Fruit fly (Drosophila melanogaster) whole organism, embryonic: ENCODE results near the gene RAF2.

Experiments used
- ATbp ChIP-seq: fragments of 200-800 bp; sonication (Bioruptor generic); optimal IDR thresholded peaks from 2 replicates; lab custom pipeline; 2017; ENCODE audit warnings: missing biosample characterization, mild to moderate bottlenecking, missing genetic modification characterization, missing genetic modification reagents
- Abd-B ChIP-seq: fragments of 200-800 bp; sonication (Bioruptor generic); optimal IDR thresholded peaks from 2 replicates; lab custom pipeline; 2018; ENCODE audit warnings: missing biosample characterization, mild to moderate bottlenecking, missing genetic modification characterization, moderate library complexity
- Blimp-1 ChIP-seq: fragments of 200-800 bp; sonication (Bioruptor generic); optimal IDR thresholded peaks from 3 replicates; lab custom pipeline; 2018; ENCODE audit warnings: missing biosample characterization, missing genetic modification characterization, mild to moderate bottlenecking, moderate library complexity, missing genetic modification reagents
- CG12104 ChIP-seq: fragments of 200-800 bp; sonication (Bioruptor generic); optimal IDR thresholded peaks from 3 replicates; lab custom pipeline; 2016; ENCODE audit warnings: missing biosample characterization, missing genetic modification characterization
- CG12659 ChIP-seq: fragments of 200-800 bp; sonication (Bioruptor generic); optimal IDR thresholded peaks from 3 replicates; lab custom pipeline; 2017; ENCODE audit warnings: mild to moderate bottlenecking, missing biosample characterization, missing genetic modification reagents, missing genetic modification characterization
- CG15269 ChIP-seq: fragments of 200-800 bp; sonication (Bioruptor generic); optimal IDR thresholded peaks from 2 replicates; lab custom pipeline; 2018; ENCODE audit warnings: missing biosample characterization, mild to moderate bottlenecking, missing genetic modification characterization, moderate library complexity
- CG15479 ChIP-seq: fragments of 200-800 bp; sonication (Bioruptor generic); optimal IDR thresholded peaks from 3 replicates; lab custom pipeline; 2019; ENCODE audit warnings: missing biosample characterization, mild to moderate bottlenecking, missing genetic modification characterization, moderate library complexity
- CG17385 ChIP-seq: fragments of 200-800 bp; sonication (Bioruptor generic); optimal IDR thresholded peaks from 3 replicates; lab custom pipeline; 2018; ENCODE audit warnings: missing biosample characterization, mild to moderate bottlenecking, missing genetic modification characterization
- CG2129 ChIP-seq: fragments of 200-800 bp; sonication (Bioruptor generic); IDR thresholded peaks from 2 replicates; pipeline ENCODE4 v1.3.6; 2022; ENCODE audit warnings: missing biosample characterization, missing genetic modification characterization; ENCODE audit not compliant: partially characterized antibody
- CG2202 ChIP-seq: fragments of 200-800 bp; sonication (Bioruptor generic); optimal IDR thresholded peaks from 2 replicates; lab custom pipeline; 2018; ENCODE audit warnings: missing biosample characterization, mild to moderate bottlenecking, missing genetic modification characterization
- CG30020 ChIP-seq: fragments of 200-800 bp; optimal IDR thresholded peaks from 2 replicates; lab custom pipeline; 2019; ENCODE audit warnings: missing biosample characterization, mild to moderate bottlenecking, missing genetic modification characterization, moderate library complexity
- CG31365 ChIP-seq: fragments of 200-800 bp; sonication (Bioruptor generic); optimal IDR thresholded peaks from 2 replicates; lab custom pipeline; 2018; ENCODE audit warnings: missing biosample characterization, mild to moderate bottlenecking, missing genetic modification characterization
- CG7745 ChIP-seq: fragments of 200-800 bp; sonication (Bioruptor generic); optimal IDR thresholded peaks from 2 replicates; lab custom pipeline; 2018; ENCODE audit warnings: missing biosample characterization, mild to moderate bottlenecking, missing genetic modification characterization, moderate library complexity
- CG9932 ChIP-seq: fragments of 200-800 bp; sonication (Bioruptor generic); IDR thresholded peaks from 2 replicates; pipeline ENCODE4 v1.3.6; 2022; ENCODE audit warnings: missing biosample characterization, missing genetic modification characterization
- Dbx ChIP-seq: fragments of 200-800 bp; sonication (Bioruptor generic); IDR thresholded peaks from 3 replicates; pipeline ENCODE4 v1.3.6; 2022; ENCODE audit warnings: missing biosample characterization, missing genetic modification characterization
- Dp ChIP-seq: fragments of 200-800 bp; sonication (Bioruptor generic); optimal IDR thresholded peaks from 2 replicates; lab custom pipeline; 2018; ENCODE audit warnings: missing biosample characterization, mild to moderate bottlenecking, missing genetic modification characterization, moderate library complexity
- Eip74EF ChIP-seq, 2 experiments: fragments of 200-800 bp in 1 of 2; fragments of >200 bp in 1 of 2; sonication (Bioruptor generic) in 1 of 2; optimal IDR thresholded peaks; 2 replicates each; lab custom pipeline; 2017 to 2019; ENCODE audit warnings: missing biosample characterization in 2 of 2, missing genetic modification characterization in 2 of 2, mild to moderate bottlenecking in 1 of 2, moderate library complexity in 1 of 2
- HLH3B ChIP-seq: fragments of 200-800 bp; sonication (Bioruptor generic); IDR thresholded peaks from 2 replicates; pipeline ENCODE4 v1.3.6; 2022; ENCODE audit warnings: missing biosample characterization, missing genetic modification characterization
- Hmr ChIP-seq: fragments of 200-800 bp; sonication (Bioruptor generic); optimal IDR thresholded peaks from 3 replicates; lab custom pipeline; 2017; ENCODE audit warnings: mild to moderate bottlenecking, missing biosample characterization, missing genetic modification reagents, missing genetic modification characterization
- Lhr ChIP-seq: fragments of 200-800 bp; sonication (Bioruptor generic); optimal IDR thresholded peaks from 3 replicates; lab custom pipeline; 2017; ENCODE audit warnings: mild to moderate bottlenecking, missing biosample characterization, missing genetic modification reagents, missing genetic modification characterization
- Mes4 ChIP-seq: fragments of 200-800 bp; sonication (Bioruptor generic); optimal IDR thresholded peaks from 2 replicates; lab custom pipeline; 2016; ENCODE audit warnings: missing biosample characterization, missing genetic modification characterization
- NC2β ChIP-seq: fragments of 200-800 bp; sonication (Bioruptor generic); optimal IDR thresholded peaks from 2 replicates; lab custom pipeline; 2016; ENCODE audit warnings: missing biosample characterization, missing genetic modification characterization
- Side ChIP-seq: fragments of 200-800 bp; sonication (Bioruptor generic); optimal IDR thresholded peaks from 2 replicates; lab custom pipeline; 2016; ENCODE audit warnings: missing biosample characterization, missing genetic modification characterization
- Sry-δ ChIP-seq: fragments of 200-800 bp; sonication (Bioruptor generic); optimal IDR thresholded peaks from 2 replicates; lab custom pipeline; 2016; ENCODE audit warnings: missing biosample characterization, missing genetic modification characterization
- ab ChIP-seq: fragments of 200-800 bp; sonication (Bioruptor generic); optimal IDR thresholded peaks from 2 replicates; lab custom pipeline; 2016; ENCODE audit warnings: missing biosample characterization, missing genetic modification characterization
- aop ChIP-seq: fragments of 200-800 bp; sonication (Bioruptor generic); IDR thresholded peaks from 2 replicates; pipeline ENCODE4 v1.3.6; 2022; ENCODE audit warnings: missing biosample characterization, missing genetic modification characterization
- ase ChIP-seq: fragments of 200-800 bp; sonication (Bioruptor generic); IDR thresholded peaks from 3 replicates; pipeline ENCODE4 v1.3.6; 2022; ENCODE audit warnings: missing biosample characterization, missing genetic modification characterization
- corto ChIP-seq: fragments of 200-800 bp; sonication (Bioruptor generic); optimal IDR thresholded peaks from 2 replicates; lab custom pipeline; 2016; ENCODE audit warnings: missing biosample characterization, mild to moderate bottlenecking, missing genetic modification characterization, moderate library complexity
- crc ChIP-seq: fragments of 200-800 bp; sonication (Bioruptor generic); optimal IDR thresholded peaks from 2 replicates; lab custom pipeline; 2016; ENCODE audit warnings: missing biosample characterization, missing genetic modification characterization
- cwo ChIP-seq: fragments of 200-800 bp; sonication (Bioruptor generic); optimal IDR thresholded peaks from 3 replicates; lab custom pipeline; 2017; ENCODE audit warnings: missing biosample characterization, missing genetic modification characterization, mild to moderate bottlenecking, moderate library complexity, missing genetic modification reagents
- dati ChIP-seq: fragments of 200-800 bp; sonication (Bioruptor generic); IDR thresholded peaks from 2 replicates; pipeline ENCODE4 v1.3.6; 2022; ENCODE audit warnings: missing biosample characterization, missing genetic modification characterization
- ewg ChIP-seq: fragments of 200-800 bp; sonication (Bioruptor generic); optimal IDR thresholded peaks from 3 replicates; lab custom pipeline; 2017; ENCODE audit warnings: mild to moderate bottlenecking, missing biosample characterization, missing genetic modification reagents, missing genetic modification characterization
- gcm2 ChIP-seq: fragments of 200-800 bp; sonication (Bioruptor generic); optimal IDR thresholded peaks from 2 replicates; lab custom pipeline; 2016; ENCODE audit warnings: missing biosample characterization, missing genetic modification characterization
- gro ChIP-seq: fragments of 200-800 bp; sonication (Bioruptor generic); optimal IDR thresholded peaks from 2 replicates; lab custom pipeline; 2016; ENCODE audit warnings: missing biosample characterization, missing genetic modification characterization
- gsb-n ChIP-seq: fragments of 200-800 bp; sonication (Bioruptor generic); optimal IDR thresholded peaks from 3 replicates; lab custom pipeline; 2018; ENCODE audit warnings: missing biosample characterization, mild to moderate bottlenecking, missing genetic modification characterization
- hbn ChIP-seq: fragments of 200-800 bp; sonication (Bioruptor generic); IDR thresholded peaks from 2 replicates; pipeline ENCODE4 v1.3.6; 2022; ENCODE audit warnings: missing biosample characterization, missing genetic modification characterization; ENCODE audit not compliant: partially characterized antibody
- hkb ChIP-seq, 2 experiments: fragments of 200-800 bp in 1 of 2; fragments of >200 bp in 1 of 2; sonication (Bioruptor generic) in 1 of 2; IDR thresholded peaks in 1 of 2; optimal IDR thresholded peaks in 1 of 2; 2 replicates each; pipeline versions ENCODE4 v1.3.6 to Lab custom; 2017 to 2022; ENCODE audit warnings: missing biosample characterization in 1 of 2, missing genetic modification characterization in 1 of 2
- jing ChIP-seq: fragments of 200-800 bp; sonication (Bioruptor generic); optimal IDR thresholded peaks from 2 replicates; lab custom pipeline; 2018; ENCODE audit warnings: missing biosample characterization, mild to moderate bottlenecking, missing genetic modification characterization
- nmo ChIP-seq: fragments of 200-800 bp; sonication (Bioruptor generic); optimal IDR thresholded peaks from 2 replicates; lab custom pipeline; 2018; ENCODE audit warnings: missing biosample characterization, mild to moderate bottlenecking, missing genetic modification characterization, moderate library complexity
- oc ChIP-seq: fragments of 200-800 bp; sonication (Bioruptor generic); optimal IDR thresholded peaks from 2 replicates; lab custom pipeline; 2018; ENCODE audit warnings: missing biosample characterization, mild to moderate bottlenecking, missing genetic modification characterization, moderate library complexity
- odd ChIP-seq: fragments of 200-800 bp; sonication (Bioruptor generic); optimal IDR thresholded peaks from 2 replicates; lab custom pipeline; 2017; ENCODE audit warnings: missing biosample characterization, mild to moderate bottlenecking, missing genetic modification characterization
- org-1 ChIP-seq: fragments of 200-800 bp; sonication (Bioruptor generic); optimal IDR thresholded peaks from 2 replicates; lab custom pipeline; 2017; ENCODE audit warnings: missing biosample characterization, missing genetic modification characterization
- rib ChIP-seq: fragments of 200-800 bp; sonication (Bioruptor generic); IDR thresholded peaks from 2 replicates; pipeline ENCODE4 v1.3.6; 2022; ENCODE audit warnings: missing biosample characterization, missing genetic modification characterization
- ro ChIP-seq: fragments of 200-800 bp; sonication (Bioruptor generic); IDR thresholded peaks from 2 replicates; pipeline ENCODE4 v1.3.6; 2022; ENCODE audit warnings: missing biosample characterization, missing genetic modification characterization
- slp2 ChIP-seq: fragments of 200-800 bp; sonication (Bioruptor generic); optimal IDR thresholded peaks from 2 replicates; lab custom pipeline; 2016; ENCODE audit warnings: missing biosample characterization, missing genetic modification characterization
- tll ChIP-seq, 2 experiments: fragments of 200-800 bp in 1 of 2; fragments of >200 bp in 1 of 2; sonication (Bioruptor generic) in 1 of 2; optimal IDR thresholded peaks; 2 replicates each; lab custom pipeline; 2017 to 2019; ENCODE audit warnings: missing biosample characterization in 2 of 2, missing genetic modification characterization in 2 of 2, mild to moderate bottlenecking in 1 of 2, moderate library complexity in 1 of 2
- usp ChIP-seq: fragments of >200 bp; optimal IDR thresholded peaks from 2 replicates; lab custom pipeline; 2017; ENCODE audit warnings: missing biosample characterization, missing genetic modification characterization
- yki ChIP-seq: fragments of >200 bp; optimal IDR thresholded peaks from 3 replicates; lab custom pipeline; 2018
- zf30C ChIP-seq: fragments of 200-800 bp; sonication (Bioruptor generic); optimal IDR thresholded peaks from 3 replicates; lab custom pipeline; 2018; ENCODE audit warnings: missing biosample characterization, mild to moderate bottlenecking, missing genetic modification characterization

RAF2 gene

dm6 chr3L:16411566-16411965 is 25.4 kb downstream of the RAF2 start, which contains the start of gene fax (continued):
- TF ChIP-seq zf30C (GFP tag; lab: Kevin White, UChicago): peak; percentile 67
- peak; percentile 49 for TF ChIP-seq ewg
- peak; percentile 44 for TF ChIP-seq gro
- no peak for TF ChIP-seq Abd-B
- peak; percentile 48 for TF ChIP-seq NC2β (GFP tag; lab: Kevin White, UChicago)
- TF ChIP-seq CG12104 (GFP tag; lab: Kevin White, UChicago): no peak
- peak; percentile 75 for TF ChIP-seq gsb-n
- TF ChIP-seq crc (GFP tag; lab: Kevin White, UChicago): no peak
- TF ChIP-seq Blimp-1 (GFP tag; lab: Kevin White, UChicago): peak; percentile 33
- TF ChIP-seq Mes4 (GFP tag; lab: Kevin White, UChicago): no peak
- peak in 1 of 2 experiments; percentile 21 for TF ChIP-seq tll (GFP tag; optimal IDR thresholded peaks at IDR 0.05; lab: Kevin White, UChicago)
- peak; percentile 77 for TF ChIP-seq CG15479
- peak; percentile 17 for TF ChIP-seq Sry-δ (GFP tag; lab: Kevin White, UChicago)
- no peak for TF ChIP-seq CG2129 (GFP tag; lab: Robert Waterston, UW)
- peak; percentile 46; the same call in 1 of the 2 replicates for TF ChIP-seq aop (GFP tag; lab: Robert Waterston, UW)
- TF ChIP-seq Hmr: peak; percentile 57
- no peak for TF ChIP-seq usp (GFP tag; lab: Kevin White, UChicago)
- TF ChIP-seq ro: no peak
- peak; percentile 33; the same call in 1 of the 3 replicates for TF ChIP-seq Dbx (GFP tag; lab: Robert Waterston, UW)
- peak; percentile 29 for TF ChIP-seq CG7745 (tag; lab: Kevin White, UChicago)
- TF ChIP-seq org-1 (GFP tag; lab: Kevin White, UChicago): no peak
- peak; percentile 51 for TF ChIP-seq CG17385
- TF ChIP-seq Dp (GFP tag; lab: Kevin White, UChicago): peak; percentile 67
- peak; percentile 11 for TF ChIP-seq Side (GFP tag; lab: Kevin White, UChicago)
- TF ChIP-seq hbn (GFP tag; lab: Robert Waterston, UW): no peak; the same call in none of the 2 replicates
- TF ChIP-seq CG30020 (tag; lab: Kevin White, UChicago): peak; percentile 4
- TF ChIP-seq ab (GFP tag; lab: Kevin White, UChicago): no peak
- TF ChIP-seq CG2202: peak; percentile 48
- TF ChIP-seq odd: peak; percentile 23
- peak in 1 of 2 experiments; percentile 27 for TF ChIP-seq Eip74EF (GFP tag; optimal IDR thresholded peaks at IDR 0.05; lab: Kevin White, UChicago)
- TF ChIP-seq CG12659: peak; percentile 69
- peak; percentile 18 for TF ChIP-seq CG15269 (tag; lab: Kevin White, UChicago)
- peak; percentile 72 for TF ChIP-seq Lhr (GFP tag; lab: Kevin White, UChicago)
- TF ChIP-seq HLH3B (GFP tag; lab: Robert Waterston, UW): 0 out of 2 replicates have a peak, but pooled peaks have one; percentile 7
- TF ChIP-seq slp2 (GFP tag; lab: Kevin White, UChicago): no peak
- no peak for TF ChIP-seq CG9932
- TF ChIP-seq nmo (GFP tag; lab: Kevin White, UChicago): peak; percentile 33
- no peak for TF ChIP-seq rib (GFP tag; lab: Robert Waterston, UW)
- no peak for TF ChIP-seq ATbp
- no peak for TF ChIP-seq ase (GFP tag; lab: Robert Waterston, UW)
- TF ChIP-seq corto (GFP tag; lab: Kevin White, UChicago): no peak
- no peak for TF ChIP-seq hkb (optimal IDR thresholded peaks at IDR 0.05; lab: Kevin White, UChicago)
- peak; percentile 44; the same call in 1 of the 2 replicates for TF ChIP-seq hkb (GFP tag; IDR thresholded peaks at IDR 0.05; lab: Robert Waterston, UW)
- no peak for TF ChIP-seq oc (tag; lab: Kevin White, UChicago)
- TF ChIP-seq dati: no peak
- TF ChIP-seq cwo (GFP tag; lab: Kevin White, UChicago): no peak
- peak; percentile 45 for TF ChIP-seq yki (lab: Kevin White, UChicago)
- TF ChIP-seq CG31365 (tag; lab: Kevin White, UChicago): peak; percentile 59
- no peak for TF ChIP-seq jing (GFP tag; lab: Kevin White, UChicago)
- no peak for TF ChIP-seq gcm2
